Worm (Caenorhabditis elegans): ENCODE results near the gene fut-3.

DNA sequence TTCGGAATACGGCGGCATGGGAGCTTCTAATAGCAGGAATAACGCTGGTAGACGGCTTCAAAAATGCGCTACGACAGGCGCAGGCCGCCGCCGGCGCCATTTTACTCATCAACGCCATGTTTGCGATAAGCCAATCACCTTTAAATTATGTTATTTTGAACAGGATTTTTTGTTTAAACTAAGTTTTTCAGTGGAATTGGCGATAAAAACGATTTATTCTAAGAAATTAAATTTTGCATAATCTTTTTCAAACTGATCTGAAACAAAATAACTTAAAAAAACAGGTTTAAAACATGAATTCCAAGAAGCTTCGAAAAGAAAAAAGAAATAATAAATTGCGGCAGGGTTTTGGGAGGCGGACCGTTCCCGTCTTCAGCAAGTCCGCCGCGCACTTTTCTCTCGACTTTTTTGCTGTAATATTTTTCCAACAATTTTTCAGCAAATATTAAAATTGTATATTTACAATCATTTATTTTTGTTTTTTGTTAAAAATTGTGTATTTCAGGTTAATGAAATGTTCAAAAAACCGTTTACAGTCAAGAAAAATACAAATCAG, 31.7 kb upstream of the fut-3 start, which contains the start of the genes ndub-5 and eif-2D:
- TF ChIP-seq pros-1 (tag; optimal IDR thresholded peaks at IDR 0.05) (no peak), pat-9 (tag; optimal IDR thresholded peaks at IDR 0.05) (no peak), sox-4 (tag; optimal IDR thresholded peaks at IDR 0.05) (no peak)

Measured in whole organism, late embryonic.